Fruit fly (Drosophila melanogaster): ENCODE results near the gene LeuRS.

Gene LeuRS

dm6 chr2L:3469869-3470268, 44.6 kb downstream of the LeuRS start, which contains the start of the genes Pif1 and CG31776:
Gene Pif1 (minus strand): TSS chr2L:3470004.
Gene CG31776 (plus strand): TSS chr2L:3470182.
- no peak for TF ChIP-seq CG17801 (GFP tag; optimal IDR thresholded peaks at IDR 0.05; ENCODE audit: partially characterized antibody)

DNA sequence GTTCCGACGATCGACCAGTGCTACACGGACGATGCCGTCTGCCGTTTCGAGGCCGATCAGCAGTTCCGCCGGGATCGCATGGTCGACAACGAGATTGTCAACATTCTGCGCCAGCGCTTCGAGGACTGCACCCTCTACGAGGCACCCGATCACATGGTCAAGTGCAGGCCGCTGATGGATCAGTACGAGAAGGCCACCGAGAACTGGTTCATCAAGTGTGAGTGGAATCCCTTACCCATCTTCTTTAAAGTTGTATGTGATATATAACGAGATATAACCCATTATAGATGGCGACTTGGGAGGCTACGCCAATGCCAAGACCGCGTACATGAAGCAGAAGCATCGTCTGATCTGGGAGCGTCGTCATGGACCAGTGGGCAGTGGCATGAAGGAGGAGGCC, 47.6 kb downstream of the LeuRS start:
- TF ChIP-seq CG17801 (GFP tag; optimal IDR thresholded peaks at IDR 0.05; ENCODE audit: partially characterized antibody) = no peak

DNA sequence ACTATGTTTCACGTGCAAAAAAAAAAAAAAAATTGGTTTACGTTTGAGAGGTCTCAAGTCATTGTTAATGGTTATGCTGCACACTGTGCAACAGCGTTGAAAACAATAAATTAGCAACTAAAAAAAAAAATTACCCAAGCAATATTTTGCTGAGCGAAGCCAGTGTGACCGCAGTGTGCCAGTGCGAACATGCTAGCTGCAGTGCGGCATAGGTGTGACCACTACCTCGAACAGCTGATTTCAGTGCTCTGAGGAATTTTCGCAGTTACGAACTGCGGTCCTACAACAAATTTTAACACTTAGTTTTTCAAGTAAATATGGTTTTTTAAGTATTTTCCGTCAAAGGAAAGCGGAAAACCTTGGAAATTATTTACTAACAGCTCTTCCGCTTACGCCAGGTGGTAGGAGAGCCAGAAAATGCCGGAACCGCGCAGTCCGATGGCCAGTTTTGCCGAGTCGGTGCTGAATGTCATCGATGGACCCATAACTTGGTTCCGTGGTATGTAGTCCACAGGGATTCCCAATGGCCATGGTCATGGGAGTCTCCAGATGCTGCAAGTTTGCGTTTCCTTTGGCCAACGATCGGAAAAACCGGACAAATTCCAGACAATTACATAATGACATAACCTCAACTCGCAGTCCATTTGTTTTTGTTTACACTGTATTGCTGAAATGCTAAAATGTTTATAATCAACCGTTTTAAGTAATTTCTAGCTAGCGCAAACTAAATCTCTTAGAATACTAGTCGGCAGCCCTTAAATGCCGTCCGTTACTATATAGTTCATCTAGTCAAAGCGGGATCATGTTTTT, 48.3 kb downstream of the LeuRS start, which contains the start of the genes msl-2 and ND-PDSW:
Gene msl-2 (minus strand): TSS at position 195 of the 810 bp plus-strand sequence.
Gene ND-PDSW (plus strand): TSS at position 240 of the 810 bp plus-strand sequence.
- no peak for TF ChIP-seq CG17801 (GFP tag; optimal IDR thresholded peaks at IDR 0.05; ENCODE audit: partially characterized antibody)

- TF ChIP-seq CG17801 (GFP tag; optimal IDR thresholded peaks at IDR 0.05; ENCODE audit: partially characterized antibody) = no peak
Observed at dm6 chr2L:3465426-3465825, 49.0 kb downstream of the LeuRS start.

DNA sequence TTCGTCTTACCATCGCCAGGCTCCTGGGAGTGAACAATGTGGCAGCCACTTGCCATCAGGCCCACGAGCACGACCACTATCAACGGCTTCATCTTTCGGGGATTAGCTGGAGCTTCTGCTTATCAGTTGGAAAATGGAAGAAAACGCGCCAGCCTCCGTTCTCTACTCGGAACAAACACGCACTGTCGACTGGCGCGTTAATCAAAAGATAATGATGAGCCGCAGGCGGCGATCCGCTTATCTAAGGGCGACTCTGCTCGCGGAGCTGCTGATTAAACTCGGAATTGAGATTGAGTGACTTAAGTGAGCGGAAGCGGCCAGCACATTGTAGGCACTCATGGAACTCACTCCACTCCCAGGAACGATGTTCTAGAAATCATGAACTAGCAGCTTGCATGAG, 52.7 kb downstream of the LeuRS start, which contains the start of gene CG3246:
Gene CG3246 (minus strand): TSS at position 193 of the 400 bp plus-strand sequence.
- TF ChIP-seq CG17801 (GFP tag; optimal IDR thresholded peaks at IDR 0.05; ENCODE audit: partially characterized antibody) = no peak

All from ovary, adult (tissue).